Worm (Caenorhabditis elegans) whole organism, late embryonic: ENCODE measurements around the gene sri-78.

Experiments used
- C38D4.7 ChIP-seq: fragments of 200-800 bp; sonication (Bioruptor generic); optimal IDR thresholded peaks from 2 replicates; lab custom pipeline; 2018; ENCODE audit warnings: mild to moderate bottlenecking, missing genetic modification characterization, moderate library complexity, missing compliant biosample characterization
- ama-1 ChIP-seq: fragments of 150-350 bp; optimal IDR thresholded peaks from 2 replicates; lab custom pipeline; 2014
- ceh-30 ChIP-seq: fragments of 150-350 bp; optimal IDR thresholded peaks from 2 replicates; lab custom pipeline; 2014; ENCODE audit warnings: missing biosample characterization, missing genetic modification characterization
- dve-1 ChIP-seq: sonication (generic microtip); optimal IDR thresholded peaks from 2 replicates; lab custom pipeline; 2017; ENCODE audit warnings: antibody characterized with exemption, mild to moderate bottlenecking, missing genetic modification characterization, missing compliant biosample characterization
- elt-2 ChIP-seq: sonication (generic microtip); optimal IDR thresholded peaks from 2 replicates; lab custom pipeline; 2016; ENCODE audit warnings: missing genetic modification reagents, missing genetic modification characterization, missing compliant biosample characterization
- elt-4 ChIP-seq: sonication (generic microtip); optimal IDR thresholded peaks from 2 replicates; lab custom pipeline; 2016; ENCODE audit warnings: missing genetic modification characterization, missing compliant biosample characterization
- ets-4 ChIP-seq: sonication (generic microtip); optimal IDR thresholded peaks from 2 replicates; lab custom pipeline; 2016; ENCODE audit warnings: missing genetic modification characterization, missing compliant biosample characterization
- fkh-10 ChIP-seq: fragments of 150-350 bp; optimal IDR thresholded peaks from 2 replicates; lab custom pipeline; 2014; ENCODE audit warnings: missing biosample characterization, missing genetic modification reagents, missing genetic modification characterization
- nfya-1 ChIP-seq: sonication (generic microtip); optimal IDR thresholded peaks from 2 replicates; lab custom pipeline; 2017; ENCODE audit warnings: missing genetic modification characterization, mild to moderate bottlenecking, missing compliant biosample characterization, antibody characterized with exemption, moderate library complexity
- pha-4 ChIP-seq: fragments of 150-350 bp; optimal IDR thresholded peaks from 2 replicates; lab custom pipeline; 2018; ENCODE audit warnings: missing biosample characterization, missing genetic modification reagents, missing genetic modification characterization
- sox-4 ChIP-seq: sonication (generic microtip); optimal IDR thresholded peaks from 2 replicates; lab custom pipeline; 2017; ENCODE audit warnings: mild to moderate bottlenecking, missing genetic modification characterization, inconsistent platforms, missing compliant biosample characterization
- ttx-3 ChIP-seq: sonication (generic microtip); optimal IDR thresholded peaks from 2 replicates; lab custom pipeline; 2016; ENCODE audit warnings: missing genetic modification reagents, missing genetic modification characterization, missing compliant biosample characterization

DNA sequence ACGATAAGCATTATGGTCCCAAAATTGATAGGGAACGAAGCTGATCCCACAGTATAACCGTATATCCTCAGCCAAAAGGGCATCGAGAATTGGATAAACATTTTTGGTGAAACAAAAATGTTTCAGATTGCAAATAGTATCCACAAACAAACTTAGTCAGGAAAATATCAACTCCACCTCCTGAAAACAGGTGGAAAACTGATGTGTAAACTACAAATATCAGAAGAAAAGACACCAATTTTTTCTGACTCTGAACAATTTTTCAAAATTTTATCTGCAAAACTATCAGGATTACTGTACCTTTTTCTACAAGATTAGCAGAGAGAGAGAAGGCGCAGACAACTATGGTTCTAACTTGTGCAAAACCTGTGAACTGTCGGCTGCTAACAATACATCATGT lies 17.6 kb downstream of the sri-78 start, which contains the start of gene sri-53:
- no peak for TF ChIP-seq C38D4.7 (GFP tag; lab: Kevin White, UChicago)
- no peak for TF ChIP-seq ama-1
- no peak for TF ChIP-seq ets-4
- no peak for TF ChIP-seq fkh-10 (GFP tag; lab: Kevin White, UChicago)
- TF ChIP-seq sox-4, result no peak
- no peak for TF ChIP-seq dve-1
- no peak for TF ChIP-seq ceh-30
- no peak for TF ChIP-seq ttx-3 (tag; lab: Kevin White, UChicago)
- no peak for TF ChIP-seq elt-4 (tag; lab: Kevin White, UChicago)
- TF ChIP-seq pha-4 (tag; lab: Kevin White, UChicago), result no peak
- TF ChIP-seq nfya-1 (tag; lab: Kevin White, UChicago), result no peak
- TF ChIP-seq elt-2, result no peak
